Worm (Caenorhabditis elegans) whole organism, L3 larva: Measurements from ENCODE around the gene elpc-4.

ENCODE experiments used
- R02D3.7 ChIP-seq: fragments of 150-350 bp; optimal IDR thresholded peaks from 2 replicates; lab custom pipeline; 2014; ENCODE audit warnings: missing biosample characterization, missing genetic modification characterization
- ZK546.5 ChIP-seq: sonication (generic microtip); optimal IDR thresholded peaks from 2 replicates; lab custom pipeline; 2017; ENCODE audit warnings: missing biosample characterization, missing genetic modification characterization
- aly-2 ChIP-seq: fragments of 150-350 bp; optimal IDR thresholded peaks from 2 replicates; lab custom pipeline; 2014; ENCODE audit warnings: missing biosample characterization, missing genetic modification characterization
- ama-1 ChIP-seq: fragments of 150-350 bp; optimal IDR thresholded peaks from 2 replicates; lab custom pipeline; 2018
- ceh-16 ChIP-seq: sonication (generic microtip); optimal IDR thresholded peaks from 2 replicates; lab custom pipeline; 2017; ENCODE audit warnings: missing biosample characterization, missing genetic modification characterization
- ceh-9 ChIP-seq: sonication (generic microtip); optimal IDR thresholded peaks from 2 replicates; lab custom pipeline; 2018; ENCODE audit warnings: missing biosample characterization, missing genetic modification characterization
- daf-12 ChIP-seq: fragments of 150-350 bp; optimal IDR thresholded peaks from 2 replicates; lab custom pipeline; 2014; ENCODE audit warnings: missing biosample characterization, missing genetic modification reagents, missing genetic modification characterization
- egl-27 ChIP-seq: sonication (generic microtip); optimal IDR thresholded peaks from 4 replicates; lab custom pipeline; 2017; ENCODE audit warnings: missing biosample characterization, missing genetic modification reagents, missing genetic modification characterization
- egl-5 ChIP-seq: fragments of 150-350 bp; optimal IDR thresholded peaks from 2 replicates; lab custom pipeline; 2017; ENCODE audit warnings: missing biosample characterization, missing genetic modification reagents, missing genetic modification characterization, inconsistent platforms
- elt-2 ChIP-seq: sonication (generic microtip); optimal IDR thresholded peaks from 2 replicates; lab custom pipeline; 2016; ENCODE audit warnings: missing genetic modification reagents, mild to moderate bottlenecking, missing genetic modification characterization, missing compliant biosample characterization
- elt-3 ChIP-seq, 3 experiments: fragments of 150-350 bp in 1 of 3; sonication (generic microtip) in 2 of 3; optimal IDR thresholded peaks; 2 replicates in 2 of 3; 4 replicates in 1 of 3; lab custom pipeline; 2014 to 2017; ENCODE audit warnings: missing biosample characterization in 3 of 3, missing genetic modification characterization in 3 of 3
- fkh-10 ChIP-seq: sonication (generic microtip); optimal IDR thresholded peaks from 2 replicates; lab custom pipeline; 2017; ENCODE audit warnings: missing biosample characterization, missing genetic modification reagents, missing genetic modification characterization
- fos-1 ChIP-seq: fragments of 150-350 bp; optimal IDR thresholded peaks from 2 replicates; lab custom pipeline; 2014; ENCODE audit warnings: missing biosample characterization, missing genetic modification characterization
- jun-1 ChIP-seq: fragments of 150-350 bp; optimal IDR thresholded peaks from 2 replicates; lab custom pipeline; 2014; ENCODE audit warnings: missing biosample characterization, missing genetic modification reagents, missing genetic modification characterization
- mml-1 ChIP-seq: fragments of 150-350 bp; sonication (generic microtip); optimal IDR thresholded peaks from 3 replicates; lab custom pipeline; 2014; ENCODE audit warnings: missing biosample characterization, missing genetic modification characterization
- nfya-1 ChIP-seq: sonication (generic microtip); optimal IDR thresholded peaks from 2 replicates; lab custom pipeline; 2017; ENCODE audit warnings: missing genetic modification characterization, mild to moderate bottlenecking, missing compliant biosample characterization, antibody characterized with exemption, moderate library complexity; ENCODE audit not compliant: insufficient read depth
- nhr-11 ChIP-seq: fragments of 150-350 bp; optimal IDR thresholded peaks from 2 replicates; lab custom pipeline; 2014; ENCODE audit warnings: missing biosample characterization, missing genetic modification characterization
- nhr-12 ChIP-seq: fragments of 150-350 bp; optimal IDR thresholded peaks from 2 replicates; lab custom pipeline; 2014; ENCODE audit warnings: missing biosample characterization, missing genetic modification characterization
- nhr-23 ChIP-seq: fragments of 150-350 bp; optimal IDR thresholded peaks from 2 replicates; lab custom pipeline; 2014; ENCODE audit warnings: missing biosample characterization, missing genetic modification reagents, missing genetic modification characterization
- nhr-237 ChIP-seq: fragments of 150-350 bp; optimal IDR thresholded peaks from 2 replicates; lab custom pipeline; 2014; ENCODE audit warnings: missing biosample characterization, missing genetic modification characterization
- nhr-25 ChIP-seq: sonication (generic microtip); optimal IDR thresholded peaks from 2 replicates; lab custom pipeline; 2017; ENCODE audit warnings: missing biosample characterization, missing genetic modification characterization
- nhr-28 ChIP-seq: fragments of 150-350 bp; optimal IDR thresholded peaks from 2 replicates; lab custom pipeline; 2014; ENCODE audit warnings: missing biosample characterization, missing genetic modification characterization
- nhr-43 ChIP-seq: sonication (generic microtip); optimal IDR thresholded peaks from 2 replicates; lab custom pipeline; 2016; ENCODE audit warnings: mild to moderate bottlenecking, missing genetic modification characterization, missing compliant biosample characterization; ENCODE audit not compliant: poor library complexity, severe bottlenecking
- nhr-67 ChIP-seq: fragments of 150-350 bp; optimal IDR thresholded peaks from 2 replicates; lab custom pipeline; 2014; ENCODE audit warnings: missing biosample characterization, missing genetic modification characterization
- nhr-76 ChIP-seq: fragments of 150-350 bp; sonication (generic microtip); optimal IDR thresholded peaks from 5 replicates; lab custom pipeline; 2014; ENCODE audit warnings: missing biosample characterization, missing genetic modification characterization
- pha-4 ChIP-seq: fragments of 150-350 bp; optimal IDR thresholded peaks from 2 replicates; lab custom pipeline; 2014; ENCODE audit warnings: missing biosample characterization, missing genetic modification reagents, missing genetic modification characterization
- pqm-1 ChIP-seq: fragments of 150-350 bp; optimal IDR thresholded peaks from 2 replicates; lab custom pipeline; 2017; ENCODE audit warnings: missing biosample characterization, missing genetic modification characterization, inconsistent platforms
- sea-2 ChIP-seq: fragments of 150-350 bp; sonication (generic microtip); optimal IDR thresholded peaks from 4 replicates; lab custom pipeline; 2014; ENCODE audit warnings: missing biosample characterization, missing genetic modification reagents, missing genetic modification characterization
- snpc-4 ChIP-seq: fragments of 150-350 bp; optimal IDR thresholded peaks from 2 replicates; lab custom pipeline; 2014; ENCODE audit warnings: missing biosample characterization, missing genetic modification characterization
- unc-39 ChIP-seq: sonication (generic microtip); optimal IDR thresholded peaks from 4 replicates; lab custom pipeline; 2017; ENCODE audit warnings: missing biosample characterization, missing genetic modification characterization
- zag-1 ChIP-seq: fragments of 150-350 bp; optimal IDR thresholded peaks from 2 replicates; lab custom pipeline; 2014; ENCODE audit warnings: missing biosample characterization, missing genetic modification characterization
- ztf-11 ChIP-seq: fragments of 150-350 bp; optimal IDR thresholded peaks from 2 replicates; lab custom pipeline; 2014; ENCODE audit warnings: missing biosample characterization, missing genetic modification characterization
- ztf-4 ChIP-seq: fragments of 150-350 bp; optimal IDR thresholded peaks from 2 replicates; lab custom pipeline; 2014; ENCODE audit warnings: missing biosample characterization, missing genetic modification characterization

elpc-4 gene

DNA sequence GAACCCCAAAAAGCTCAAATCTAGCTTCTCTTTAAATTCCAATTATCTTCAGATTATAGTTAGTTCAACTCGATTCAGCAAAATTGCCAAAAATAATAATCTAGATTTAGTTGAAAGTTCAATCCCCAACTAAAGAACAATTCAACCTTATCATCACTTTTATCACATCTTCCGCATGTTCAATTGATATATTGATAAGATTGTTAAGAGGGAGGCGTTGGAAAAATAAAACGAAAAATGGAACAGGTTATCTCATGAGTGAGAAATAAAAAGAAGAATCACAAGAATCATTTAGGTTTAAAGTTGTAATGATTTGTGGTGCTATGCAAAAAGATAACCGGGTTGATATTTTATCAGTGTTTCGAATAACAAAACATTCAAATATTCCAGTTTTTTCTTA is 31.1 kb upstream of the elpc-4 start:
- peak; percentile 64 for TF ChIP-seq nhr-23 (tag; lab: Kevin White, UChicago)
- peak; percentile 79 to 98 (median 92) for TF ChIP-seq elt-3 (tag; optimal IDR thresholded peaks at IDR 0.05; lab: Kevin White, UChicago)
- TF ChIP-seq snpc-4, result no peak
- peak; percentile 23 for TF ChIP-seq nhr-25
- peak; percentile 40 for TF ChIP-seq elt-2
- no peak for TF ChIP-seq zag-1 (tag; lab: Kevin White, UChicago)

DNA sequence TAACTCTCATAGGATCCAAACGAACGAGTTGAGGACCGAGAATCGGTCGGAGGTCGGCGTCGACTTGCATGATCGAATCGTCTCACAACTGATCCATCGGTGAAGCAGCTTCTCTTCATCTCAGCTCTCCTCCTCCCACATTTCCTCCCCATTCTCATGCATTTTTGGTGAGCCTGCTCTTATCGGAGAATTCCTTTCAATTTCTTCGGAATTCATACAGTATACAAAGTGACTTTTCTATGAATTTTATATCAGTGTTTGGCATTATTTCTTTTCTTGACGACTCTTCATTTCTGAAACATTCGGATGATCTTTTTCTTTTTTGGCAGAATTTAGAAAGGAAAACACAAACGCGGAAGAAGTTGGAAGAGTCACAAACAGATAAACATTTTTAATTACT is 29.7 kb upstream of the elpc-4 start, which contains the start of gene mec-17:
Gene mec-17 (minus strand): TSS at position 101 of the 400 bp plus-strand sequence.
- no peak for TF ChIP-seq mml-1 (tag; lab: Kevin White, UChicago)
- TF ChIP-seq egl-27, result no peak
- TF ChIP-seq jun-1 (tag; lab: Kevin White, UChicago), result no peak
- TF ChIP-seq snpc-4, result no peak
- no peak for TF ChIP-seq zag-1 (tag; lab: Kevin White, UChicago)
- no peak for TF ChIP-seq ZK546.5
- no peak for TF ChIP-seq ztf-4 (tag; lab: Kevin White, UChicago)
- no peak for TF ChIP-seq nhr-28 (tag; lab: Kevin White, UChicago)
- TF ChIP-seq ztf-11, result no peak

DNA sequence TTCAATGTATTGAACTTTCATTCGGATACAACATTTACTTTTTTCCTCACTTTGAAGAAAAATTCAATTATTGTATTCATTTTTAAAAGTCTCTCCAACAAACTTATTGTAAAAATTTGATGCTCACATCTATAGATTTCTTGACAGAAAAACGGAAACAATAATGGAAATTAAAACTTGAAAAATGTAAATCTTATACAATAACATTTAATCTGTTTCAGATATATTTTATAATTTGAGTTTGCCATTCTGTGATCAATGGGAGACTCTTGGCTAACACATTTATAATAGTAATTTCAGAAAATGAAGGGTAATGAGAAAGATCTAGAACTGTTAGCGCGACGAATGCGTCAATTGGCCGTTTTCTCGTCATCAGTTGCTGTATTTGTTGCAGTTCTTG is 28.4 kb upstream of the elpc-4 start, which contains the start of gene col-115:
Gene col-115 (plus strand): TSS at position 301 of the 400 bp plus-strand sequence.
- TF ChIP-seq fos-1 (tag; lab: Kevin White, UChicago) (no peak), daf-12 (tag; lab: Kevin White, UChicago) (no peak), ceh-16 (tag; lab: Kevin White, UChicago) (no peak), nhr-76 (tag; lab: Kevin White, UChicago) (no peak), nfya-1 (tag; lab: Kevin White, UChicago) (no peak), pha-4 (tag; lab: Kevin White, UChicago) (no peak), elt-2 (no peak), nhr-25 (no peak), R02D3.7 (no peak), unc-39 (tag; lab: Kevin White, UChicago) (no peak)

DNA sequence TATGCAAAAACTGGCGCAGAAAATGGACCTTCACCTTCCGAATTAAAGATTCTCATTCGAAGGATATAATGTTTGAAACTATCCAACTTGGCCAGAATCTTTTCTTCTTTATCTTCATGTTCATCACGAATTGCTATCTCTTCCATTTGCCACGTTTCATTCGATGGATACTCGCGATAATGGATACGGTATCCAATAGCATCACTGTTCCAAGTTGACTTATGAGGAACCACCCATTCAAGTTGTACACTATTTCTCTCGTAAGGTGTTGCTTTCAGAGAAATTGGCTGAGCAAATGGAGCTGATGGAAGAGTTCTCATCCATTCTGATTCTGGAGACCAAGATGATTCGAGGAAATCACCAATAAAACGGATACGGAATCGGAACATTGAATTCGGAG is 22.1 kb upstream of the elpc-4 start:
- TF ChIP-seq egl-5 (tag; lab: Kevin White, UChicago) (no peak), nhr-67 (no peak), aly-2 (tag; lab: Kevin White, UChicago) (no peak), nhr-25 (no peak), ama-1 (lab: Kevin White, UChicago) (no peak)
- TF ChIP-seq, all 47 proteins: peak for 0

DNA sequence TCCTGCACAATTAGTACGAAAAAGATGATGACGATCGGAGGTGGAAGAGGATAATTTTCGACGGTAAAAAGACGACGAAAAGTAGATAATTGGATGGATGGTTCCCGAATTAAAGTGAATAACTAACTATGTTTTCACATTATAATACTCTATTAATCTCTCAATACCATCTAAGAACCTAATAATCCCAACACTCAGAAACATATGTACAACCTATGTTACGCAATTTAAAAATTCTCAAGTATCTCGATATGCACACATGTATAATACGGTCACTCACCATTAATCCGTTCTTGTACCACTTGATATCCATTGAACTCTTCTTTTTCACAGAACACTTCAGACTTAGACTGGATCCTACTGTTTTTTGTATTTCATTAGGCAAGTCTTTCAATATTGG is 16.0 kb upstream of the elpc-4 start:
- no peak for TF ChIP-seq nfya-1 (tag; lab: Kevin White, UChicago)
- no peak for TF ChIP-seq pqm-1 (tag; lab: Kevin White, UChicago)
- no peak for TF ChIP-seq ZK546.5
- TF ChIP-seq jun-1 (tag; lab: Kevin White, UChicago), result no peak
- no peak for TF ChIP-seq ceh-9 (tag; lab: Kevin White, UChicago)
- no peak for TF ChIP-seq fkh-10 (GFP tag; lab: Kevin White, UChicago)
- TF ChIP-seq sea-2 (GFP tag; lab: Kevin White, UChicago), result no peak
- TF ChIP-seq ztf-4 (tag; lab: Kevin White, UChicago), result no peak
- no peak for TF ChIP-seq nhr-28 (tag; lab: Kevin White, UChicago)
- TF ChIP-seq zag-1 (tag; lab: Kevin White, UChicago), result no peak

DNA sequence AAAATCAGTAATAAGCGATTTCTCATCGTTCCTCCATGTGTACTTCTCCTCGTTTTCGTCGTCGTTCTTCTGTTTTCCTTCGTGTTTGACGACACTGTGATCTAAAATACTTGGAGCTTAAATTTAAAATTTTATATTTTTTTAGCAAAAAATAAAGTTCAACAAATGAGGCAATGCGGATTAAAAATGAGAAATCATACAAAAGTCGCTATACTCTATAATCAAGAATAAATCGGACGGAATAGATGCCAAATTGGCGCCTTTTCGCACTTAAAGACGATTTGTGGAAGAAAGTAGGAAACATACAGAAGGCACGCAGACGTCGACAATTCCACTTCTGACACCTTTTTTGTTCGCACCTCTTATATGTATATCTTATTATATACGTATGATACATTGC is 12.8 kb upstream of the elpc-4 start, which contains the start of gene rig-4:
Gene rig-4 (minus strand): TSS at position 101 of the 400 bp plus-strand sequence.
- TF ChIP-seq nhr-25 (no peak), ztf-11 (no peak), nhr-67 (no peak), elt-2 (no peak), nhr-28 (tag; lab: Kevin White, UChicago) (no peak), nhr-76 (tag; lab: Kevin White, UChicago) (no peak), nhr-12 (tag; lab: Kevin White, UChicago) (no peak), nhr-43 (tag; lab: Kevin White, UChicago) (no peak), nhr-11 (no peak), nhr-237 (no peak)
